Worm (Caenorhabditis elegans) whole organism, L2 larva: Measurements from ENCODE around the gene dhs-28.

ENCODE experiments used
- F13H6.1 ChIP-seq: sonication (generic microtip); optimal IDR thresholded peaks from 2 replicates; lab custom pipeline; 2016; ENCODE audit warnings: missing genetic modification characterization, missing compliant biosample characterization
- alr-1 ChIP-seq: fragments of 150-350 bp; optimal IDR thresholded peaks from 2 replicates; lab custom pipeline; 2014; ENCODE audit warnings: missing biosample characterization, missing genetic modification characterization
- aly-2 ChIP-seq: fragments of 150-350 bp; optimal IDR thresholded peaks from 2 replicates; lab custom pipeline; 2014; ENCODE audit warnings: missing biosample characterization, missing genetic modification characterization
- ama-1 ChIP-seq: fragments of 150-350 bp; optimal IDR thresholded peaks from 2 replicates; lab custom pipeline; 2018; ENCODE audit warnings: inconsistent platforms
- ceh-82 ChIP-seq: fragments of 150-350 bp; optimal IDR thresholded peaks from 2 replicates; lab custom pipeline; 2014; ENCODE audit warnings: missing biosample characterization, missing genetic modification characterization
- crh-2 ChIP-seq: sonication (generic microtip); optimal IDR thresholded peaks from 2 replicates; lab custom pipeline; 2017; ENCODE audit warnings: missing biosample characterization, missing genetic modification characterization
- dmd-4 ChIP-seq: sonication (generic microtip); optimal IDR thresholded peaks from 2 replicates; lab custom pipeline; 2017; ENCODE audit warnings: missing biosample characterization, missing genetic modification characterization
- fos-1 ChIP-seq: fragments of 150-350 bp; optimal IDR thresholded peaks from 2 replicates; lab custom pipeline; 2014; ENCODE audit warnings: missing biosample characterization, missing genetic modification characterization
- gmeb-1 ChIP-seq: fragments of 150-350 bp; optimal IDR thresholded peaks from 2 replicates; lab custom pipeline; 2014; ENCODE audit warnings: missing biosample characterization, missing genetic modification characterization
- lin-11 ChIP-seq: fragments of 150-350 bp; sonication (generic microtip); optimal IDR thresholded peaks from 2 replicates; lab custom pipeline; 2014; ENCODE audit warnings: missing biosample characterization, missing genetic modification characterization, inconsistent platforms, mixed read lengths
- lin-13 ChIP-seq: fragments of 150-350 bp; optimal IDR thresholded peaks from 2 replicates; lab custom pipeline; 2014; ENCODE audit warnings: missing biosample characterization, missing genetic modification reagents, missing genetic modification characterization
- lsy-2 ChIP-seq, 2 experiments: fragments of 150-350 bp in 1 of 2; sonication (generic microtip) in 1 of 2; optimal IDR thresholded peaks; 2 replicates each; lab custom pipeline; 2014 to 2017; ENCODE audit warnings: missing biosample characterization in 2 of 2, missing genetic modification characterization in 2 of 2
- mab-5 ChIP-seq: fragments of 150-350 bp; optimal IDR thresholded peaks from 2 replicates; lab custom pipeline; 2014; ENCODE audit warnings: missing biosample characterization, missing genetic modification characterization
- mbf-1 ChIP-seq: sonication (generic microtip); optimal IDR thresholded peaks from 2 replicates; lab custom pipeline; 2017; ENCODE audit warnings: missing biosample characterization, missing genetic modification characterization
- mdl-1 ChIP-seq, 2 experiments: fragments of 150-350 bp in 1 of 2; sonication (generic microtip) in 1 of 2; optimal IDR thresholded peaks; 2 replicates each; lab custom pipeline; 2017; ENCODE audit warnings: missing biosample characterization in 2 of 2, missing genetic modification characterization in 2 of 2
- nhr-11 ChIP-seq: fragments of 150-350 bp; optimal IDR thresholded peaks from 2 replicates; lab custom pipeline; 2014; ENCODE audit warnings: missing biosample characterization, missing genetic modification characterization
- nhr-12 ChIP-seq: fragments of 150-350 bp; optimal IDR thresholded peaks from 2 replicates; lab custom pipeline; 2014; ENCODE audit warnings: missing biosample characterization, missing genetic modification characterization
- nhr-129 ChIP-seq: fragments of 150-350 bp; optimal IDR thresholded peaks from 2 replicates; lab custom pipeline; 2014; ENCODE audit warnings: missing biosample characterization, missing genetic modification characterization
- nhr-21 ChIP-seq: fragments of 150-350 bp; optimal IDR thresholded peaks from 2 replicates; lab custom pipeline; 2014; ENCODE audit warnings: missing biosample characterization, missing genetic modification characterization
- nhr-23 ChIP-seq: fragments of 150-350 bp; optimal IDR thresholded peaks from 2 replicates; lab custom pipeline; 2014; ENCODE audit warnings: missing biosample characterization, missing genetic modification reagents, missing genetic modification characterization
- nhr-25 ChIP-seq: fragments of 150-350 bp; sonication (generic microtip); optimal IDR thresholded peaks from 3 replicates; lab custom pipeline; 2014; ENCODE audit warnings: missing biosample characterization, missing genetic modification characterization
- nhr-77 ChIP-seq: fragments of 150-350 bp; optimal IDR thresholded peaks from 2 replicates; lab custom pipeline; 2014; ENCODE audit warnings: missing biosample characterization, missing genetic modification characterization
- sem-4 ChIP-seq: fragments of 150-350 bp; optimal IDR thresholded peaks from 2 replicates; lab custom pipeline; 2014; ENCODE audit warnings: missing biosample characterization, missing genetic modification reagents, missing genetic modification characterization
- skn-1 ChIP-seq: sonication (generic microtip); optimal IDR thresholded peaks from 2 replicates; lab custom pipeline; 2017; ENCODE audit warnings: missing biosample characterization, missing genetic modification characterization
- sma-3 ChIP-seq: sonication (generic microtip); optimal IDR thresholded peaks from 2 replicates; lab custom pipeline; 2016; ENCODE audit warnings: missing genetic modification reagents, missing genetic modification characterization, missing compliant biosample characterization
- sma-9 ChIP-seq, 2 experiments: fragments of 150-350 bp in 1 of 2; sonication (generic microtip) in 1 of 2; optimal IDR thresholded peaks; 2 replicates each; lab custom pipeline; 2014 to 2016; ENCODE audit warnings: missing genetic modification characterization in 2 of 2, mild to moderate bottlenecking in 1 of 2, missing biosample characterization in 1 of 2, missing compliant biosample characterization in 1 of 2, missing genetic modification reagents in 1 of 2, moderate library complexity in 1 of 2
- snpc-4 ChIP-seq: fragments of 150-350 bp; optimal IDR thresholded peaks from 2 replicates; lab custom pipeline; 2014; ENCODE audit warnings: missing biosample characterization, missing genetic modification characterization
- unc-39 ChIP-seq: fragments of 150-350 bp; optimal IDR thresholded peaks from 2 replicates; lab custom pipeline; 2014; ENCODE audit warnings: missing biosample characterization, missing genetic modification characterization
- unc-55 ChIP-seq: fragments of 150-350 bp; sonication (generic microtip); optimal IDR thresholded peaks from 3 replicates; lab custom pipeline; 2014; ENCODE audit warnings: missing biosample characterization, missing genetic modification reagents, missing genetic modification characterization
- unc-62 ChIP-seq: fragments of 150-350 bp; optimal IDR thresholded peaks from 2 replicates; lab custom pipeline; 2014; ENCODE audit warnings: missing biosample characterization, missing genetic modification reagents, missing genetic modification characterization
- ztf-1 ChIP-seq: fragments of 200-800 bp; sonication (Bioruptor generic); conservative IDR thresholded peaks from 2 replicates; pipeline ENCODE4 v1.3.6; 2022; ENCODE audit warnings: missing genetic modification characterization, missing compliant biosample characterization
- ztf-11 ChIP-seq: sonication (generic microtip); optimal IDR thresholded peaks from 2 replicates; lab custom pipeline; 2017; ENCODE audit warnings: missing biosample characterization, missing genetic modification characterization
- ztf-4 ChIP-seq: fragments of 150-350 bp; optimal IDR thresholded peaks from 2 replicates; lab custom pipeline; 2014; ENCODE audit warnings: missing biosample characterization, missing genetic modification characterization

Gene dhs-28

DNA sequence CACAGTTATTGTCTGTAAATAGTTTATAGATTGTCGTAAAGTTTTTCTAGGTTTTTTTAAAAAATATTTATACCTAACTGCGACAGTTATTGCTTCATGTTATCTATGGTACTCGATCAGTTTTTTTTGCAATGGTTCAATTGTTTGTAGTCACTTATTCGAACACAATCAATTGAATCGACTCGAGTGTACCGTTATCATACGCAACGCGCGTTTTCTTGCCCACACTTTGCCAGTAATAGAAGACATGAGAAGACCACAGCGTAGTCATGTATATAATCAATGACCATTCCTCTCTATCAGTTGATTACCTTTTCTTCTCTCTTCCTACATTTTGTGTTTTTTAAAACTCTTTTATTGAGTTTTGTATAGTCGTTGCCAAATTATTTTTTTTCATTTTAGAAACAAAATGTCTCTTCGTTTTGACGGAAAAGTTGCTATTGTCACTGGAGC, at the start of gene dhs-28:
dhs-28 (plus strand) TSS at position 403 of the 453 bp plus-strand sequence.
- TF ChIP-seq lin-13 (GFP tag; lab: Kevin White, UChicago), result no peak
- TF ChIP-seq fos-1 (tag; lab: Kevin White, UChicago), result peak; percentile 84
- no peak for TF ChIP-seq ztf-4 (tag; lab: Kevin White, UChicago)
- TF ChIP-seq nhr-23 (tag; lab: Kevin White, UChicago), result no peak
- no peak for TF ChIP-seq ztf-1 (GFP tag; lab: Robert Waterston, UW)
- TF ChIP-seq ama-1, result peak; percentile 27
- peak; percentile 53 for TF ChIP-seq crh-2 (tag; lab: Kevin White, UChicago)
- no peak for TF ChIP-seq unc-39
- no peak for TF ChIP-seq ceh-82 (tag; lab: Kevin White, UChicago)
- TF ChIP-seq nhr-12 (tag; lab: Kevin White, UChicago), result no peak
- TF ChIP-seq aly-2 (tag; lab: Kevin White, UChicago), result no peak
- TF ChIP-seq unc-62 (GFP tag; lab: Kevin White, UChicago), result no peak
- TF ChIP-seq sma-3 (GFP tag; lab: Kevin White, UChicago), result peak; percentile 40
- TF ChIP-seq alr-1 (tag; lab: Kevin White, UChicago), result no peak
- TF ChIP-seq unc-55 (GFP tag; lab: Kevin White, UChicago), result no peak
- no peak for TF ChIP-seq ztf-11 (tag; lab: Kevin White, UChicago)
- TF ChIP-seq sem-4, result no peak
- TF ChIP-seq F13H6.1, result peak; percentile 26
- TF ChIP-seq dmd-4 (tag; lab: Kevin White, UChicago), result no peak
- no peak for TF ChIP-seq nhr-129 (tag; lab: Kevin White, UChicago)
- TF ChIP-seq gmeb-1 (tag; lab: Kevin White, UChicago), result no peak
- TF ChIP-seq sma-9 (GFP tag; optimal IDR thresholded peaks at IDR 0.05; lab: Kevin White, UChicago), result peak; percentile 68
- TF ChIP-seq sma-9 (tag; optimal IDR thresholded peaks at IDR 0.05; lab: Kevin White, UChicago), result no peak

DNA sequence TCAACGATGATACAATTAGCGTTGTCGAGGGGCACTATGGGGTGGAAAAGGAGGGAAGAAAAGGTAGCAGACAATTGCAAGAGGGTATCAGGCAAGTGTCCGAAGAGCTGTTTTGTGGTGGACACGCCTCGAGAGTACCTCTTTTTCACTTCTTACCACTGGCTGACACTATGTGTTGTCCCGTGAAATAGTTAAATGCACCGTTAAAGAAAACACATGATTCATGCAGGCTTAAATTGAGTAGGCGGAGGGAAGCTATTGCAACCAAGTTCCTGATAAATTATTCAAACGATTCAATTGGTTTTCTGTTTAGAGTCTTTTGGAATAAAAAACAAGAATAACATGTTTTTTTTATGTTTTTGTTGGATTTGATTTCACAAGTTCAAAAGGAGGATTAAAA, 40.2 kb upstream of the dhs-28 start, which contains the start of gene irk-1:
irk-1 (minus strand) TSS at position 101 of the 400 bp plus-strand sequence.
- TF ChIP-seq alr-1 (tag; lab: Kevin White, UChicago) (no peak), unc-55 (GFP tag; lab: Kevin White, UChicago) (no peak), crh-2 (tag; lab: Kevin White, UChicago) (no peak), ztf-11 (tag; lab: Kevin White, UChicago) (no peak), lin-11 (no peak), skn-1 (tag; lab: Kevin White, UChicago) (no peak), sem-4 (no peak), nhr-12 (tag; lab: Kevin White, UChicago) (no peak), gmeb-1 (tag; lab: Kevin White, UChicago) (no peak), nhr-77 (tag; lab: Kevin White, UChicago) (no peak)

DNA sequence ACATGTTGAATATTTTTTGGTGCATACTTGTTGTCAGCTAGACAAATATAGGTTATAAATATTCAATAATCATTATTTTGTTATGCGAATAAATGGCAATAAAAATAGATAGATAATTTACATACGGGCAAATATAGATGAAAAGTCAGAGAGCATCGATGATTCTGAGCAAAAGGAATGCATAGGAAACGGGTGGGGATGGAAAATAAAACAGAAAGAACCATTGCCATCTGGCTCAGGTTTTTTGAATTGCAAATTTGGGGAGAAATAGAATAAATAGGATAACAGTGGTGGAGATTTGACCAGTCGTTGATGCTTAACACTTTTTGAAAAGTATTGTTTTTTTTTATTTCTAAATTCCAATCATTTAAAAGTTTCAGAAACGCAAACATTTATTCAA, 35.4 kb upstream of the dhs-28 start, which contains the start of gene idpp-6:
idpp-6 (plus strand) TSS at position 301 of the 400 bp plus-strand sequence.
- no peak for TF ChIP-seq snpc-4
- TF ChIP-seq ztf-4 (tag; lab: Kevin White, UChicago), result no peak
- no peak for TF ChIP-seq unc-39
- TF ChIP-seq mab-5 (tag; lab: Kevin White, UChicago), result no peak
- TF ChIP-seq lsy-2 (tag; optimal IDR thresholded peaks at IDR 0.05; lab: Kevin White, UChicago), result no peak
- TF ChIP-seq mbf-1, result no peak
- no peak for TF ChIP-seq gmeb-1 (tag; lab: Kevin White, UChicago)
- no peak for TF ChIP-seq nhr-21

DNA sequence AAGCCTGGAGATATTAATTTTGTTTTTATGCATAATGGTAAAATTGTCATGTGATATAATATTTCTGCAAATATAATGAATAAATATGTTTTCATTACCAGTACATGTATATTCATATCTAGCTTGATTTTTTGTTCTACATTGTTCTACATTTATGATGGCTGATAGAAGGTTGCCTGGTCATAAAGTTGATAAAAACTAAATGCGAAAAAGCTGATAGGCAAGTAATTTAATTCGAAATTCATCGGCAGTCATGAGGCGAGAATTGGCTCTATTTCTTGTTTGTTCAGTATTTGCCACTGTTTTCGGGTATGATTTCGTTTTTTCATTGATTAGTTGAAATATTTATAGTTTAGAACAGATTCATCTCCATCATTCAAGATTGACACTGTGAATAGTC, 34.1 kb upstream of the dhs-28 start, which contains the start of gene bgal-2:
bgal-2 (plus strand) TSS at position 231 of the 400 bp plus-strand sequence.
- TF ChIP-seq crh-2 (tag; lab: Kevin White, UChicago) (peak; percentile 6), mab-5 (tag; lab: Kevin White, UChicago) (no peak), nhr-25 (tag; lab: Kevin White, UChicago) (no peak), fos-1 (tag; lab: Kevin White, UChicago) (peak; percentile 75), sma-9 (GFP tag; optimal IDR thresholded peaks at IDR 0.05; lab: Kevin White, UChicago) (peak; percentile 5), sma-9 (tag; optimal IDR thresholded peaks at IDR 0.05; lab: Kevin White, UChicago) (no peak)

DNA sequence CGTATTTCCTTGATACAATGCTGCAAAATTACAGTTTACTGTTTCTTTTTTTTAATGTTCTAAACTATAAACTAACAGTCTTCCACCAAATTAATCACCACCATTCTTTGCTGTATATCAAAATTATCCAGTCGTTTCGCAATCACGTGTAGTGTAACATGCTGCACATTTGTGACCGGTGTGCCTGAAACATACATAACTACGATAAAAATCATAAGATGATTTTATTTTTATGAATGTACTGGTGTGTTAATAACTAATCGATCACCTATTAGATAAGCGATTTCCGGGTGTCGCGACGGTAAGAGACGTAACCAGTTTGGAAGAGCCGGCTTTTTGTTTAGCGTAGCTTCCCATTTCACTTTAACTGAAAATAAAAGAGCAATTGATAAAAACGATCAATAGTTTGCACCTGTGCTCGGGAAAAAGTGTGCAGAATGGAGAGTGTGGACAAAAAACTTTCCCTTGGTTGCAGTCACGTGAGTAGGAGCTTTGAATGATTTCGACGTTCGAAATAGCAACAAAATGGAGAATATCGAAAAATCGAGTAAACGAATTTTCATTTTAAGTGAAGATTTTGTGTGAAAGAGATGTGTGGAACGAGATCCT, 29.2 kb upstream of the dhs-28 start, which contains the start of gene sgca-1:
sgca-1 (minus strand) TSS at position 584 of the 609 bp plus-strand sequence.
- TF ChIP-seq crh-2 (tag; lab: Kevin White, UChicago), result peak; percentile 34
- peak; percentile 1 for TF ChIP-seq ama-1
- no peak for TF ChIP-seq lsy-2 (tag; optimal IDR thresholded peaks at IDR 0.05; lab: Kevin White, UChicago)
- TF ChIP-seq gmeb-1 (tag; lab: Kevin White, UChicago), result peak; percentile 53
- peak; percentile 26 for TF ChIP-seq F13H6.1
- no peak for TF ChIP-seq unc-55 (GFP tag; lab: Kevin White, UChicago)
- TF ChIP-seq mdl-1 (tag; optimal IDR thresholded peaks at IDR 0.05; lab: Kevin White, UChicago), result peak in 1 of 2 experiments; percentile 1
- TF ChIP-seq fos-1 (tag; lab: Kevin White, UChicago), result peak; percentile 69
- no peak for TF ChIP-seq nhr-25 (tag; lab: Kevin White, UChicago)
- TF ChIP-seq nhr-11 (tag; lab: Kevin White, UChicago), result no peak
- TF ChIP-seq sma-9 (GFP tag; optimal IDR thresholded peaks at IDR 0.05; lab: Kevin White, UChicago), result peak; percentile 59
- no peak for TF ChIP-seq sma-9 (tag; optimal IDR thresholded peaks at IDR 0.05; lab: Kevin White, UChicago)
- TF ChIP-seq sma-3 (GFP tag; lab: Kevin White, UChicago), result peak; percentile 7
- no peak for TF ChIP-seq nhr-129 (tag; lab: Kevin White, UChicago)
- no peak for TF ChIP-seq ztf-4 (tag; lab: Kevin White, UChicago)
